Fruit fly (Drosophila melanogaster) whole organism, embryonic: Measurements from ENCODE around the gene nanos.

ENCODE experiments used
- Bdp1 ChIP-seq: fragments of 200-800 bp; sonication (Bioruptor generic); optimal IDR thresholded peaks from 3 replicates; lab custom pipeline; 2016; ENCODE audit warnings: missing biosample characterization, missing genetic modification characterization
- CG12071 ChIP-seq: fragments of 200-800 bp; sonication (Bioruptor generic); optimal IDR thresholded peaks from 3 replicates; lab custom pipeline; 2018; ENCODE audit warnings: missing biosample characterization, mild to moderate bottlenecking, missing genetic modification characterization
- CG14014 ChIP-seq: fragments of 200-800 bp; sonication (Bioruptor generic); IDR thresholded peaks from 2 replicates; pipeline ENCODE4 v1.3.6; 2022; ENCODE audit warnings: missing biosample characterization, missing genetic modification characterization
- CG14441 ChIP-seq: fragments of 200-800 bp; sonication (Bioruptor generic); IDR thresholded peaks from 2 replicates; pipeline ENCODE4 v1.3.6; 2022; ENCODE audit warnings: missing biosample characterization, missing genetic modification characterization
- CG1529 ChIP-seq: fragments of 200-800 bp; sonication (Bioruptor generic); optimal IDR thresholded peaks from 3 replicates; lab custom pipeline; 2018; ENCODE audit warnings: missing biosample characterization, missing genetic modification characterization
- CG16779 ChIP-seq: fragments of 200-800 bp; sonication (Bioruptor generic); IDR thresholded peaks from 2 replicates; pipeline ENCODE4 v1.3.6; 2022; ENCODE audit warnings: missing biosample characterization, missing genetic modification characterization
- CG16813 ChIP-seq: fragments of 200-800 bp; sonication (Bioruptor generic); IDR thresholded peaks from 3 replicates; pipeline ENCODE4 v1.3.6; 2022; ENCODE audit warnings: missing biosample characterization, missing genetic modification characterization; ENCODE audit not compliant: partially characterized antibody
- CG18011 ChIP-seq: fragments of 200-800 bp; sonication (Bioruptor generic); optimal IDR thresholded peaks from 2 replicates; lab custom pipeline; 2017; ENCODE audit warnings: missing biosample characterization, missing genetic modification characterization, mild to moderate bottlenecking, moderate library complexity, missing genotype
- CG2202 ChIP-seq: fragments of 200-800 bp; sonication (Bioruptor generic); optimal IDR thresholded peaks from 2 replicates; lab custom pipeline; 2018; ENCODE audit warnings: missing biosample characterization, mild to moderate bottlenecking, missing genetic modification characterization
- CG30431 ChIP-seq: fragments of 200-800 bp; sonication (Bioruptor generic); optimal IDR thresholded peaks from 2 replicates; lab custom pipeline; 2017; ENCODE audit warnings: missing biosample characterization, missing genetic modification characterization
- CG3407 ChIP-seq: fragments of 200-800 bp; sonication (Bioruptor generic); optimal IDR thresholded peaks from 2 replicates; lab custom pipeline; 2018; ENCODE audit warnings: missing biosample characterization, mild to moderate bottlenecking, missing genetic modification characterization
- CG42726 ChIP-seq: fragments of 200-800 bp; sonication (Bioruptor generic); IDR thresholded peaks from 2 replicates; pipeline ENCODE4 v1.3.6; 2022; ENCODE audit warnings: missing biosample characterization, missing genetic modification characterization; ENCODE audit not compliant: partially characterized antibody
- CG4282 ChIP-seq: fragments of 200-800 bp; sonication (Bioruptor generic); optimal IDR thresholded peaks from 2 replicates; lab custom pipeline; 2016; ENCODE audit warnings: missing biosample characterization, missing genetic modification characterization
- CG6683 ChIP-seq: fragments of 200-800 bp; sonication (Bioruptor generic); optimal IDR thresholded peaks from 2 replicates; lab custom pipeline; 2017; ENCODE audit warnings: missing biosample characterization, mild to moderate bottlenecking, missing genetic modification characterization, missing genetic modification reagents
- CG6854 ChIP-seq: fragments of 200-800 bp; sonication (Bioruptor generic); optimal IDR thresholded peaks from 3 replicates; lab custom pipeline; 2017; ENCODE audit warnings: missing biosample characterization, mild to moderate bottlenecking, missing genetic modification characterization
- CG9215 ChIP-seq: fragments of 200-800 bp; sonication (Bioruptor generic); IDR thresholded peaks from 2 replicates; pipeline ENCODE4 v1.3.6; 2022; ENCODE audit warnings: missing biosample characterization, missing genetic modification characterization
- CrebB ChIP-seq: fragments of 200-800 bp; sonication (Bioruptor generic); optimal IDR thresholded peaks from 3 replicates; lab custom pipeline; 2018; ENCODE audit warnings: missing biosample characterization, mild to moderate bottlenecking, missing genetic modification characterization
- Dip2 ChIP-seq: fragments of 200-800 bp; sonication (Bioruptor generic); IDR thresholded peaks from 2 replicates; pipeline ENCODE4 v1.3.6; 2022; ENCODE audit warnings: missing biosample characterization, missing genetic modification characterization
- Dll ChIP-seq: fragments of 200-800 bp; sonication (Bioruptor generic); IDR thresholded peaks from 4 replicates; pipeline ENCODE4 v1.3.6; 2022; ENCODE audit warnings: missing biosample characterization, missing genetic modification characterization; ENCODE audit not compliant: partially characterized antibody
- Meics ChIP-seq: fragments of 200-800 bp; sonication (Bioruptor generic); optimal IDR thresholded peaks from 2 replicates; lab custom pipeline; 2017; ENCODE audit warnings: missing biosample characterization, mild to moderate bottlenecking, missing genetic modification characterization
- PHDP ChIP-seq: fragments of 200-800 bp; sonication (Bioruptor generic); optimal IDR thresholded peaks from 3 replicates; lab custom pipeline; 2018; ENCODE audit warnings: missing biosample characterization, mild to moderate bottlenecking, missing genetic modification characterization, moderate library complexity
- Pdp1 ChIP-seq, 2 experiments: fragments of 200-800 bp; sonication (Bioruptor generic); optimal IDR thresholded peaks; 3 replicates each; lab custom pipeline; 2016; ENCODE audit warnings: missing biosample characterization in 2 of 2, missing genetic modification characterization in 2 of 2, mild to moderate bottlenecking in 1 of 2, moderate library complexity in 1 of 2
- Sin3A ChIP-seq: fragments of >200 bp; optimal IDR thresholded peaks from 2 replicates; lab custom pipeline; 2018
- Spps ChIP-seq: fragments of 200-800 bp; sonication (Bioruptor generic); optimal IDR thresholded peaks from 2 replicates; lab custom pipeline; 2018; ENCODE audit warnings: missing biosample characterization, mild to moderate bottlenecking, missing genetic modification characterization
- YL-1 ChIP-seq: fragments of 200-800 bp; sonication (Bioruptor generic); optimal IDR thresholded peaks from 3 replicates; lab custom pipeline; 2017; ENCODE audit warnings: missing biosample characterization, mild to moderate bottlenecking, missing genetic modification characterization
- ab ChIP-seq: fragments of 200-800 bp; sonication (Bioruptor generic); optimal IDR thresholded peaks from 2 replicates; lab custom pipeline; 2016; ENCODE audit warnings: missing biosample characterization, missing genetic modification characterization
- az2 ChIP-seq: fragments of 200-800 bp; sonication (Bioruptor generic); optimal IDR thresholded peaks from 3 replicates; lab custom pipeline; 2016; ENCODE audit warnings: missing biosample characterization, missing genetic modification characterization
- br ChIP-seq: fragments of >200 bp; optimal IDR thresholded peaks from 2 replicates; lab custom pipeline; 2017
- cas ChIP-seq: fragments of 200-800 bp; sonication (Bioruptor generic); IDR thresholded peaks from 2 replicates; pipeline ENCODE4 v1.3.6; 2022; ENCODE audit warnings: missing biosample characterization, missing genetic modification characterization
- cg ChIP-seq: fragments of 200-800 bp; sonication (Bioruptor generic); optimal IDR thresholded peaks from 3 replicates; lab custom pipeline; 2019; ENCODE audit warnings: missing biosample characterization, mild to moderate bottlenecking, missing genetic modification characterization, moderate library complexity
- chm ChIP-seq: fragments of 200-800 bp; sonication (Bioruptor generic); IDR thresholded peaks from 2 replicates; pipeline ENCODE4 v1.3.6; 2022; ENCODE audit warnings: missing biosample characterization, missing genetic modification characterization
- crp ChIP-seq, 2 experiments: fragments of 200-800 bp; sonication (Bioruptor generic); optimal IDR thresholded peaks; 2 replicates in 1 of 2; 3 replicates in 1 of 2; lab custom pipeline; 2017; ENCODE audit warnings: missing biosample characterization in 2 of 2, missing genetic modification characterization in 2 of 2, mild to moderate bottlenecking in 1 of 2, moderate library complexity in 1 of 2
- disco-r ChIP-seq: fragments of 200-800 bp; sonication (Bioruptor generic); optimal IDR thresholded peaks from 2 replicates; lab custom pipeline; 2016; ENCODE audit warnings: missing biosample characterization, missing genetic modification characterization
- dpn ChIP-seq, 2 experiments: fragments of 200-800 bp; sonication (Bioruptor generic); optimal IDR thresholded peaks; 3 replicates each; lab custom pipeline; 2016; ENCODE audit warnings: missing biosample characterization in 2 of 2, missing genetic modification characterization in 2 of 2
- exex ChIP-seq: fragments of 200-800 bp; sonication (Bioruptor generic); optimal IDR thresholded peaks from 4 replicates; lab custom pipeline; 2018; ENCODE audit warnings: missing biosample characterization, mild to moderate bottlenecking, missing genetic modification characterization, moderate library complexity
- gem ChIP-seq: fragments of 200-800 bp; sonication (Bioruptor generic); optimal IDR thresholded peaks from 2 replicates; lab custom pipeline; 2019; ENCODE audit warnings: missing biosample characterization, mild to moderate bottlenecking, missing genetic modification characterization, moderate library complexity
- inv ChIP-seq: fragments of 200-800 bp; sonication (Bioruptor generic); IDR thresholded peaks from 2 replicates; pipeline ENCODE4 v1.3.6; 2022; ENCODE audit warnings: missing biosample characterization, missing genetic modification characterization; ENCODE audit not compliant: partially characterized antibody
- kah ChIP-seq: fragments of 200-800 bp; sonication (Bioruptor generic); optimal IDR thresholded peaks from 2 replicates; lab custom pipeline; 2018; ENCODE audit warnings: missing biosample characterization, mild to moderate bottlenecking, missing genetic modification characterization
- kni ChIP-seq: fragments of 200-800 bp; sonication (Bioruptor generic); optimal IDR thresholded peaks from 3 replicates; lab custom pipeline; 2017; ENCODE audit warnings: mild to moderate bottlenecking, missing biosample characterization, missing genetic modification reagents, missing genetic modification characterization
- lab ChIP-seq: fragments of 200-800 bp; sonication (Bioruptor generic); optimal IDR thresholded peaks from 3 replicates; lab custom pipeline; 2017; ENCODE audit warnings: missing biosample characterization, missing genetic modification characterization, mild to moderate bottlenecking, moderate library complexity, missing genetic modification reagents
- lbe ChIP-seq: fragments of 200-800 bp; sonication (Bioruptor generic); optimal IDR thresholded peaks from 2 replicates; lab custom pipeline; 2016; ENCODE audit warnings: missing biosample characterization, mild to moderate bottlenecking, missing genetic modification characterization
- mirr ChIP-seq: fragments of 200-800 bp; sonication (Bioruptor generic); optimal IDR thresholded peaks from 3 replicates; lab custom pipeline; 2018; ENCODE audit warnings: missing biosample characterization, mild to moderate bottlenecking, missing genetic modification characterization
- nerfin-2 ChIP-seq: fragments of 200-800 bp; sonication (Bioruptor generic); IDR thresholded peaks from 2 replicates; pipeline ENCODE4 v1.3.6; 2022; ENCODE audit warnings: missing biosample characterization, missing genetic modification characterization; ENCODE audit not compliant: partially characterized antibody
- pum ChIP-seq: fragments of 200-800 bp; sonication (Bioruptor generic); optimal IDR thresholded peaks from 2 replicates; lab custom pipeline; 2016; ENCODE audit warnings: missing biosample characterization, missing genetic modification characterization
- ro ChIP-seq: fragments of 200-800 bp; sonication (Bioruptor generic); IDR thresholded peaks from 2 replicates; pipeline ENCODE4 v1.3.6; 2022; ENCODE audit warnings: missing biosample characterization, missing genetic modification characterization
- sisA ChIP-seq: fragments of 200-800 bp; sonication (Bioruptor generic); IDR thresholded peaks from 2 replicates; pipeline ENCODE4 v1.3.6; 2022; ENCODE audit warnings: missing biosample characterization, missing genetic modification characterization
- slp2 ChIP-seq: fragments of 200-800 bp; sonication (Bioruptor generic); optimal IDR thresholded peaks from 2 replicates; lab custom pipeline; 2016; ENCODE audit warnings: missing biosample characterization, missing genetic modification characterization
- sna ChIP-seq: fragments of 200-800 bp; sonication (Bioruptor generic); IDR thresholded peaks from 2 replicates; pipeline ENCODE4 v1.3.6; 2022; ENCODE audit warnings: missing biosample characterization, missing genetic modification characterization; ENCODE audit not compliant: partially characterized antibody
- tgo ChIP-seq: fragments of 200-800 bp; sonication (Bioruptor generic); IDR thresholded peaks from 3 replicates; pipeline ENCODE4 v1.3.6; 2022; ENCODE audit warnings: missing biosample characterization, missing genetic modification characterization
- tio ChIP-seq: fragments of 200-800 bp; sonication (Bioruptor generic); optimal IDR thresholded peaks from 2 replicates; lab custom pipeline; 2017; ENCODE audit warnings: missing biosample characterization, missing genetic modification characterization, inconsistent platforms
- zen ChIP-seq: fragments of 200-800 bp; sonication (Bioruptor generic); optimal IDR thresholded peaks from 3 replicates; lab custom pipeline; 2018; ENCODE audit warnings: missing biosample characterization, mild to moderate bottlenecking, missing genetic modification characterization, moderate library complexity

The nanos gene

DNA sequence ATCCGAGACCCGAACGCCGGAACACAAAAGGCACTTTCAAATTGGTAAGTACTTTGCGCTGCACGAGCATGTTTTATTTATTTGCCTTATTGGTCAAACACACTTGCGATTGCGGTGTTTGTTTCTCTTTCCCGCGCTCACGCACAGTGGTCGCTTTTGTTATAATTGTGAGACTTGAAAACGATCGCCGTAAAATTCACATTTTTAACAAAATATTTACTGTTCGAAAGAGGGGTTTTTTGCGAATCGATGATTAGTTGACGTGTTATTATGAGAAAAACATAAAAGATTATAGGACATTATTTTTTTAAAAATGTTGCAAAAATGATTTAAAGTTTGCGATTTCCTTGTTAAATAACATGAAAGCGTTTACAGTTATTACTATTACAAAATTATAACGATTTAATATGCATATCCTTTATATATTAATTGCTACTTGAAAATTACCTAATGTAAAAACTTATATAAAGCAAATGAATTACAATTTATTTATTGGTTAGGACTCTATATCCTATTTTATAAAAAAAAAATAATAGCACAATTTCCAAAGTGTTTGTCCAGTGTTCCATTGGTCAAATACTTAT lies 7.9 kb downstream of the nanos start (continued):
- no peak for TF ChIP-seq ro
- peak; percentile 68 for TF ChIP-seq gem (tag; lab: Kevin White, UChicago)
- no peak for TF ChIP-seq br (lab: Kevin White, UChicago)
- TF ChIP-seq Sin3A (lab: Kevin White, UChicago), result no peak
- TF ChIP-seq kah (GFP tag; lab: Kevin White, UChicago), result no peak
- no peak for TF ChIP-seq Pdp1 (GFP tag; optimal IDR thresholded peaks at IDR 0.05; lab: Kevin White, UChicago)
- no peak for TF ChIP-seq Spps (tag; lab: Kevin White, UChicago)
- TF ChIP-seq CG18011 (GFP tag; lab: Kevin White, UChicago), result no peak
- no peak for TF ChIP-seq sna (GFP tag; lab: Robert Waterston, UW)
- no peak for TF ChIP-seq tgo (GFP tag; lab: Robert Waterston, UW)
- peak; percentile 42 for TF ChIP-seq Bdp1
- TF ChIP-seq nerfin-2, result no peak
- no peak for TF ChIP-seq zen (tag; lab: Kevin White, UChicago)
- TF ChIP-seq tio, result peak; percentile 51
- no peak for TF ChIP-seq CG4282 (GFP tag; lab: Kevin White, UChicago)
- no peak for TF ChIP-seq Dll (GFP tag; lab: Robert Waterston, UW)
- TF ChIP-seq disco-r, result no peak
- peak; percentile 41 for TF ChIP-seq CG14441
- peak; percentile 12; the same call in 1 of the 2 replicates for TF ChIP-seq CG14014 (GFP tag; lab: Robert Waterston, UW)
- TF ChIP-seq PHDP (tag; lab: Kevin White, UChicago), result peak; percentile 35
- no peak for TF ChIP-seq mirr (GFP tag; lab: Kevin White, UChicago)
- TF ChIP-seq inv (GFP tag; lab: Robert Waterston, UW), result no peak
- no peak for TF ChIP-seq YL-1 (GFP tag; lab: Kevin White, UChicago)
- TF ChIP-seq CG16779 (GFP tag; lab: Robert Waterston, UW), result no peak
- peak; percentile 39 for TF ChIP-seq az2 (GFP tag; lab: Kevin White, UChicago)
- TF ChIP-seq crp (GFP tag; optimal IDR thresholded peaks at IDR 0.05; lab: Kevin White, UChicago), result no peak
- no peak for TF ChIP-seq CrebB (tag; lab: Kevin White, UChicago)
- TF ChIP-seq CG9215, result no peak
- TF ChIP-seq dpn (GFP tag; optimal IDR thresholded peaks at IDR 0.05; lab: Kevin White, UChicago), result peak in 1 of 2 experiments; percentile 35
- TF ChIP-seq CG3407 (GFP tag; lab: Kevin White, UChicago), result no peak
- no peak for TF ChIP-seq CG16813 (GFP tag; lab: Robert Waterston, UW)
- TF ChIP-seq ab, result no peak
- peak; percentile 27 for TF ChIP-seq CG1529
- no peak for TF ChIP-seq chm (GFP tag; lab: Robert Waterston, UW)
- peak; percentile 57 for TF ChIP-seq lab (GFP tag; lab: Kevin White, UChicago)
- TF ChIP-seq CG6683 (GFP tag; lab: Kevin White, UChicago), result no peak
- TF ChIP-seq pum (GFP tag; lab: Kevin White, UChicago), result no peak
- TF ChIP-seq lbe (GFP tag; lab: Kevin White, UChicago), result no peak
- TF ChIP-seq CG2202 (tag; lab: Kevin White, UChicago), result no peak
- no peak for TF ChIP-seq CG42726 (GFP tag; lab: Robert Waterston, UW)
- TF ChIP-seq CG30431 (GFP tag; lab: Kevin White, UChicago), result no peak
- peak; percentile 66 for TF ChIP-seq Meics (GFP tag; lab: Kevin White, UChicago)
- TF ChIP-seq Dip2 (GFP tag; lab: Robert Waterston, UW), result no peak
- TF ChIP-seq cg (GFP tag; lab: Kevin White, UChicago), result no peak
- no peak for TF ChIP-seq kni (GFP tag; lab: Kevin White, UChicago)
- peak; percentile 20 for TF ChIP-seq CG12071
- no peak for TF ChIP-seq exex (tag; lab: Kevin White, UChicago)
- no peak for TF ChIP-seq slp2 (GFP tag; lab: Kevin White, UChicago)
- TF ChIP-seq CG6854 (GFP tag; lab: Kevin White, UChicago), result no peak
- TF ChIP-seq cas (GFP tag; lab: Robert Waterston, UW), result no peak
- TF ChIP-seq sisA (GFP tag; lab: Robert Waterston, UW), result no peak
